Worm (Caenorhabditis elegans) whole organism, L3 larva: ENCODE results near the gene fbxb-104.

Experiments
- R02D3.7 ChIP-seq: fragments of 150-350 bp; optimal IDR thresholded peaks from 2 replicates; lab custom pipeline; 2014; ENCODE audit warnings: missing biosample characterization, missing genetic modification characterization
- ZK546.5 ChIP-seq: sonication (generic microtip); optimal IDR thresholded peaks from 2 replicates; lab custom pipeline; 2017; ENCODE audit warnings: missing biosample characterization, missing genetic modification characterization
- aly-2 ChIP-seq: fragments of 150-350 bp; optimal IDR thresholded peaks from 2 replicates; lab custom pipeline; 2014; ENCODE audit warnings: missing biosample characterization, missing genetic modification characterization
- ama-1 ChIP-seq: fragments of 150-350 bp; optimal IDR thresholded peaks from 2 replicates; lab custom pipeline; 2018
- ceh-16 ChIP-seq: sonication (generic microtip); optimal IDR thresholded peaks from 2 replicates; lab custom pipeline; 2017; ENCODE audit warnings: missing biosample characterization, missing genetic modification characterization
- ceh-28 ChIP-seq: fragments of 150-350 bp; optimal IDR thresholded peaks from 2 replicates; lab custom pipeline; 2014; ENCODE audit warnings: missing biosample characterization, missing genetic modification reagents, missing genetic modification characterization
- ceh-82 ChIP-seq: fragments of 150-350 bp; optimal IDR thresholded peaks from 2 replicates; lab custom pipeline; 2014; ENCODE audit warnings: missing biosample characterization, missing genetic modification characterization
- daf-12 ChIP-seq: fragments of 150-350 bp; optimal IDR thresholded peaks from 2 replicates; lab custom pipeline; 2014; ENCODE audit warnings: missing biosample characterization, missing genetic modification reagents, missing genetic modification characterization
- egl-27 ChIP-seq: sonication (generic microtip); optimal IDR thresholded peaks from 4 replicates; lab custom pipeline; 2017; ENCODE audit warnings: missing biosample characterization, missing genetic modification reagents, missing genetic modification characterization
- egl-5 ChIP-seq: fragments of 150-350 bp; optimal IDR thresholded peaks from 2 replicates; lab custom pipeline; 2017; ENCODE audit warnings: missing biosample characterization, missing genetic modification reagents, missing genetic modification characterization, inconsistent platforms
- elt-1 ChIP-seq: fragments of 150-350 bp; optimal IDR thresholded peaks from 2 replicates; lab custom pipeline; 2014; ENCODE audit warnings: missing biosample characterization, missing genetic modification characterization
- elt-2 ChIP-seq: sonication (generic microtip); optimal IDR thresholded peaks from 2 replicates; lab custom pipeline; 2016; ENCODE audit warnings: missing genetic modification reagents, mild to moderate bottlenecking, missing genetic modification characterization, missing compliant biosample characterization
- eor-1 ChIP-seq, 2 experiments: fragments of 150-350 bp; optimal IDR thresholded peaks; 2 replicates each; lab custom pipeline; 2014 to 2018; ENCODE audit warnings: missing biosample characterization in 2 of 2, missing genetic modification characterization in 2 of 2
- fkh-10 ChIP-seq: sonication (generic microtip); optimal IDR thresholded peaks from 2 replicates; lab custom pipeline; 2017; ENCODE audit warnings: missing biosample characterization, missing genetic modification reagents, missing genetic modification characterization
- fkh-2 ChIP-seq: fragments of 150-350 bp; optimal IDR thresholded peaks from 2 replicates; lab custom pipeline; 2014; ENCODE audit warnings: missing biosample characterization, missing genetic modification reagents, missing genetic modification characterization
- fos-1 ChIP-seq: fragments of 150-350 bp; optimal IDR thresholded peaks from 2 replicates; lab custom pipeline; 2014; ENCODE audit warnings: missing biosample characterization, missing genetic modification characterization
- hmg-11 ChIP-seq: sonication (generic microtip); optimal IDR thresholded peaks from 2 replicates; lab custom pipeline; 2016; ENCODE audit warnings: missing genetic modification characterization, missing compliant biosample characterization
- lin-15B ChIP-seq: fragments of 150-350 bp; optimal IDR thresholded peaks from 2 replicates; lab custom pipeline; 2014; ENCODE audit warnings: missing biosample characterization, missing genetic modification characterization
- lin-39 ChIP-seq: fragments of 150-350 bp; optimal IDR thresholded peaks from 2 replicates; lab custom pipeline; 2018; ENCODE audit warnings: missing biosample characterization, missing genetic modification reagents, missing genetic modification characterization
- lsy-12 ChIP-seq: sonication (generic microtip); optimal IDR thresholded peaks from 2 replicates; lab custom pipeline; 2016; ENCODE audit warnings: mild to moderate bottlenecking, missing genetic modification characterization, missing compliant biosample characterization
- mdl-1 ChIP-seq: fragments of 150-350 bp; optimal IDR thresholded peaks from 2 replicates; lab custom pipeline; 2014; ENCODE audit warnings: missing biosample characterization, missing genetic modification characterization
- mml-1 ChIP-seq: fragments of 150-350 bp; sonication (generic microtip); optimal IDR thresholded peaks from 3 replicates; lab custom pipeline; 2014; ENCODE audit warnings: missing biosample characterization, missing genetic modification characterization
- nfya-1 ChIP-seq: sonication (generic microtip); optimal IDR thresholded peaks from 2 replicates; lab custom pipeline; 2017; ENCODE audit warnings: missing genetic modification characterization, mild to moderate bottlenecking, missing compliant biosample characterization, antibody characterized with exemption, moderate library complexity; ENCODE audit not compliant: insufficient read depth
- nhr-11 ChIP-seq: fragments of 150-350 bp; optimal IDR thresholded peaks from 2 replicates; lab custom pipeline; 2014; ENCODE audit warnings: missing biosample characterization, missing genetic modification characterization
- nhr-12 ChIP-seq: fragments of 150-350 bp; optimal IDR thresholded peaks from 2 replicates; lab custom pipeline; 2014; ENCODE audit warnings: missing biosample characterization, missing genetic modification characterization
- nhr-23 ChIP-seq: fragments of 150-350 bp; optimal IDR thresholded peaks from 2 replicates; lab custom pipeline; 2014; ENCODE audit warnings: missing biosample characterization, missing genetic modification reagents, missing genetic modification characterization
- nhr-237 ChIP-seq: fragments of 150-350 bp; optimal IDR thresholded peaks from 2 replicates; lab custom pipeline; 2014; ENCODE audit warnings: missing biosample characterization, missing genetic modification characterization
- nhr-25 ChIP-seq: sonication (generic microtip); optimal IDR thresholded peaks from 2 replicates; lab custom pipeline; 2017; ENCODE audit warnings: missing biosample characterization, missing genetic modification characterization
- nhr-43 ChIP-seq: sonication (generic microtip); optimal IDR thresholded peaks from 2 replicates; lab custom pipeline; 2016; ENCODE audit warnings: mild to moderate bottlenecking, missing genetic modification characterization, missing compliant biosample characterization; ENCODE audit not compliant: poor library complexity, severe bottlenecking
- nhr-67 ChIP-seq: fragments of 150-350 bp; optimal IDR thresholded peaks from 2 replicates; lab custom pipeline; 2014; ENCODE audit warnings: missing biosample characterization, missing genetic modification characterization
- nhr-76 ChIP-seq: fragments of 150-350 bp; sonication (generic microtip); optimal IDR thresholded peaks from 5 replicates; lab custom pipeline; 2014; ENCODE audit warnings: missing biosample characterization, missing genetic modification characterization
- nhr-77 ChIP-seq: fragments of 150-350 bp; optimal IDR thresholded peaks from 2 replicates; lab custom pipeline; 2014; ENCODE audit warnings: missing biosample characterization, missing genetic modification characterization
- pha-4 ChIP-seq: fragments of 150-350 bp; optimal IDR thresholded peaks from 2 replicates; lab custom pipeline; 2014; ENCODE audit warnings: missing biosample characterization, missing genetic modification reagents, missing genetic modification characterization
- sea-2 ChIP-seq: fragments of 150-350 bp; sonication (generic microtip); optimal IDR thresholded peaks from 4 replicates; lab custom pipeline; 2014; ENCODE audit warnings: missing biosample characterization, missing genetic modification reagents, missing genetic modification characterization
- skn-1 ChIP-seq: fragments of 150-350 bp; optimal IDR thresholded peaks from 2 replicates; lab custom pipeline; 2014; ENCODE audit warnings: missing biosample characterization, missing genetic modification characterization
- snpc-4 ChIP-seq: fragments of 150-350 bp; optimal IDR thresholded peaks from 2 replicates; lab custom pipeline; 2014; ENCODE audit warnings: missing biosample characterization, missing genetic modification characterization
- tbx-2 ChIP-seq: sonication (generic microtip); optimal IDR thresholded peaks from 2 replicates; lab custom pipeline; 2016; ENCODE audit warnings: mild to moderate bottlenecking, missing genetic modification characterization, missing compliant biosample characterization
- unc-39 ChIP-seq: sonication (generic microtip); optimal IDR thresholded peaks from 4 replicates; lab custom pipeline; 2017; ENCODE audit warnings: missing biosample characterization, missing genetic modification characterization
- unc-62 ChIP-seq: fragments of 150-350 bp; sonication (generic microtip); optimal IDR thresholded peaks from 4 replicates; lab custom pipeline; 2014; ENCODE audit warnings: missing biosample characterization, missing genetic modification reagents, missing genetic modification characterization
- zag-1 ChIP-seq: fragments of 150-350 bp; optimal IDR thresholded peaks from 2 replicates; lab custom pipeline; 2014; ENCODE audit warnings: missing biosample characterization, missing genetic modification characterization
- ztf-11 ChIP-seq: fragments of 150-350 bp; optimal IDR thresholded peaks from 2 replicates; lab custom pipeline; 2014; ENCODE audit warnings: missing biosample characterization, missing genetic modification characterization
- ztf-4 ChIP-seq: fragments of 150-350 bp; optimal IDR thresholded peaks from 2 replicates; lab custom pipeline; 2014; ENCODE audit warnings: missing biosample characterization, missing genetic modification characterization

The fbxb-104 gene

DNA sequence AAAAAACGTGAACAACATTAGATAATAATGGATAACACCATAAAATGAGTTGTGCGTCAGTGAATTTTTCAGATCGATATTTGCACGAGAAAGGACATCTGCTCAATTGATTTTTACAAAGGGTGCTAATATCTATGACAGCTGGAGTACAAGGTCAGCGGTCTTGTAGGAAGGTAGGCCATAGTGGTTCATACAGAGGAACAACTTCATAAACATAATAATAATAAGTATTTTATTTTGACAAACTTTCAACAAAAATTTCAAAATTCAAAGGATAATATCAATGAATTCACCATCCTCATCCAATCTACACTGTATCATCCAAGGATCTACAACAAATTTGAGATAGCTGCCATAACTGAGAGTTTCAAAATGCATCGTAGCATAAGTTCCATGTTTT lies at the start of gene fbxb-104:
fbxb-104 (minus strand) TSS at position 101 of the 400 bp plus-strand sequence.
- no peak for TF ChIP-seq ceh-28 (tag; lab: Kevin White, UChicago)
- no peak for TF ChIP-seq daf-12
- no peak for TF ChIP-seq zag-1
- TF ChIP-seq nhr-77 (tag; lab: Kevin White, UChicago) = no peak
- no peak for TF ChIP-seq nhr-25
- no peak for TF ChIP-seq ama-1 (lab: Kevin White, UChicago)
- TF ChIP-seq fkh-10 = no peak
- no peak for TF ChIP-seq nhr-76 (tag; lab: Kevin White, UChicago)
- no peak for TF ChIP-seq snpc-4
- no peak for TF ChIP-seq egl-27
- no peak for TF ChIP-seq hmg-11 (tag; lab: Kevin White, UChicago)
- no peak for TF ChIP-seq eor-1 (tag; optimal IDR thresholded peaks at IDR 0.05; lab: Kevin White, UChicago)
- TF ChIP-seq lsy-12 (tag; lab: Kevin White, UChicago) = no peak

DNA sequence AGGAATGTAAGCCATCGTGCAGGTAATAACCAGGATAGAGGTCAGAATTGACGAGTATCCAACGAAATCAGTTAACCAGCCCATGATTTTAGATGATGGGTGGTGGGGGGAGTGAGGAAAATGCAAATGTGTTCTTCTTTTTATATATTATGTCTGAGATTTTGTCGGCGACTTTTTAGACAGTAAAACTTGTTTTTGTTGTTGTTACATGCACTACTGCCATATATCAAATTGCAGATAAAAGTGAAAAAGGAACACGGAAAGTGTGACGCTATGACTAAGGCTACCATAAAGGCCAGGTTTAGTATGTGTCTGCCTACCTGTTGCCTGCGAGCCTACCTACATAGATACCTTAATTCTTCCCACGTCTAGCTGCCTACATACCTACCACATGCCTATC lies 47.0 kb upstream of the fbxb-104 start, which contains the start of gene col-72:
col-72 (minus strand) TSS at position 101 of the 400 bp plus-strand sequence.
- TF ChIP-seq zag-1 (no peak), nhr-43 (tag; lab: Kevin White, UChicago) (no peak), ztf-11 (tag; lab: Kevin White, UChicago) (no peak), nhr-25 (no peak), aly-2 (tag; lab: Kevin White, UChicago) (no peak), skn-1 (tag; lab: Kevin White, UChicago) (no peak), elt-2 (tag; lab: Kevin White, UChicago) (no peak)

DNA sequence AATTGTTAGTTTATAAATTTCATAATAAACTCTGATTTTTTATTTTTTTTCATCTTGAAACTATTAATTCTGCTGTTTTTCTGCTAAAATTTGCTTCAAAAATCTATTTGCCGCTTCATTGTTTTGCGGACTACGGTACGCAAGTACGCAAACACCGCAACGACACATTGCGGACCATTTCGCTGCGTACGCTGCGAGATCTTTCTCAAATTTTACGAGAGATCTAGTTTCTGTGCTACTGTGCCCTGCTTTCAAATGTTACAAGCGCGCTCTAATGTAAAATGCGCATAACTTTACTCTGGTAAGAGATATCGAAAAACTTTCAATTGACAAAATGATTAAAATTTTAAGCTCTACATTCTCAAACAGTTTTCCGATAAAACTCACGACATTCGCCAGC lies 46.5 kb upstream of the fbxb-104 start:
- TF ChIP-seq snpc-4 = peak; percentile 2
- TF ChIP-seq lin-15B = peak; percentile 83
- peak; percentile 33 for TF ChIP-seq nhr-43 (tag; lab: Kevin White, UChicago)
- TF ChIP-seq nhr-23 = peak; percentile 70
- peak; percentile 49 for TF ChIP-seq pha-4 (tag; lab: Kevin White, UChicago)
- peak; percentile 75 for TF ChIP-seq nfya-1 (tag; lab: Kevin White, UChicago)
- peak; percentile 52 for TF ChIP-seq lin-39 (tag; lab: Kevin White, UChicago)
- TF ChIP-seq R02D3.7 (tag; lab: Kevin White, UChicago) = peak; percentile 14
- peak; percentile 42 for TF ChIP-seq nhr-11
- TF ChIP-seq, all 47 proteins: peak for 9; not testable (repeated sequence) for 38

DNA sequence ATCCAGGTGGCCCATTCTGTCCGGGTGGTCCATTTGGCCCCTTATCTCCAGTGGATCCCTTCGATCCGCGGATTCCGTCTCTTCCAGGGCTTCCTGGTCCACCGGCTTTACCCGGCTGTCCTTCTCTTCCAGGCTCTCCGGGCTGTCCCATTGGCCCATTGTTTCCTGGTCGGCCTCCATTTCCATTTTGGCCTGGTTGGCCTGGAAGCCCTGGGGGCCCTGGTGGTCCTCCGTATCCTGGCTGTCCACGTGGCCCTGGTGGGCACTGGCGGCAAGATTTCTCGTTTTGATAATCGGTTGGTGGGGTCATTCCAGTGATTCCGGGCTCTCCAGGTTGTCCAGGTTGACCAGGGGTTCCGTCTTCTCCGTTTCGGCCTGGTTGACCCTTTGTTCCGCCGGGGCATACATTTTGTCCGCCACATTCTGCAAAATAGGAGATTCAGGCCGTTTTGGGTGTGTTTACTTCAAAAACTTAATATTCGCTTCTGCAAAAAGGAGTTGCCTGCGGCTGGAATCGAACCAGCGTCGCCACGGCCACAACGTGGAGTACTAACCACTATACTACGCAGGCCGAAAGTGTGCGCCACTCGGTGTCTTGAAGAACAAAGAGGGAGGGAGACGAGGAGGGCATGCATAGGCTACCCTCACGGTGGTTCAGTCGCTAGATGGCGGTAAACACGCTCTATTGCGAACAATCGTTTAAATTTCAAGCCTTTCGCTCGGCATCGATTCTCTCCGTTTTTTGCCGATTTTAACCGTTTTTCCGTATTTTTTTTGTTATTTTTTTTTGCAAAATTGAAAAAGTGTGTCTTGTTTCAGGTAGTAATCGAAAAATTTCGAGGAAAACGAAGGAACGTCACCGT lies 44.1 kb upstream of the fbxb-104 start, which contains the start of gene W09G10.9:
W09G10.9 (plus strand) TSS at position 813 of the 863 bp plus-strand sequence.
- TF ChIP-seq nhr-11 (no peak), R02D3.7 (tag; lab: Kevin White, UChicago) (no peak), mdl-1 (tag; lab: Kevin White, UChicago) (no peak), unc-39 (tag; lab: Kevin White, UChicago) (no peak), ceh-16 (tag; lab: Kevin White, UChicago) (no peak), lin-15B (peak; percentile 73), pha-4 (tag; lab: Kevin White, UChicago) (peak; percentile 30), nfya-1 (tag; lab: Kevin White, UChicago) (peak; percentile 45), skn-1 (tag; lab: Kevin White, UChicago) (peak; percentile 27), lsy-12 (tag; lab: Kevin White, UChicago) (peak; percentile 4), ztf-4 (tag; lab: Kevin White, UChicago) (no peak), nhr-23 (peak; percentile 40), ztf-11 (tag; lab: Kevin White, UChicago) (no peak), zag-1 (no peak), unc-62 (GFP tag; lab: Kevin White, UChicago) (no peak), nhr-237 (tag; lab: Kevin White, UChicago) (no peak), nhr-67 (tag; lab: Kevin White, UChicago) (no peak), ZK546.5 (tag; lab: Kevin White, UChicago) (no peak), eor-1 (tag; optimal IDR thresholded peaks at IDR 0.05; lab: Kevin White, UChicago) (no peak), nhr-76 (tag; lab: Kevin White, UChicago) (no peak), mml-1 (tag; lab: Kevin White, UChicago) (no peak), fkh-2 (no peak), ama-1 (lab: Kevin White, UChicago) (no peak), sea-2 (no peak), tbx-2 (tag; lab: Kevin White, UChicago) (no peak), nhr-25 (peak; percentile 3), nhr-12 (tag; lab: Kevin White, UChicago) (no peak), ceh-82 (tag; lab: Kevin White, UChicago) (no peak), elt-2 (tag; lab: Kevin White, UChicago) (peak; percentile 42), nhr-43 (tag; lab: Kevin White, UChicago) (peak; percentile 38), fos-1 (tag; lab: Kevin White, UChicago) (no peak), elt-1 (tag; lab: Kevin White, UChicago) (no peak), egl-5 (tag; lab: Kevin White, UChicago) (no peak), daf-12 (no peak), hmg-11 (tag; lab: Kevin White, UChicago) (peak; percentile 79), aly-2 (tag; lab: Kevin White, UChicago) (no peak), fkh-10 (no peak), lin-39 (tag; lab: Kevin White, UChicago) (peak; percentile 31), nhr-77 (tag; lab: Kevin White, UChicago) (no peak)
